Fruit fly (Drosophila melanogaster): ENCODE measurements around the gene CG43675.

Gene CG43675

dm6 chr3R:9355195-9355594 is at the start of gene CG43675:
TSS of gene CG43675 (plus strand) at chr3R:9355495.
- TF ChIP-seq pan (optimal IDR thresholded peaks at IDR 0.05) (no peak), Dll (optimal IDR thresholded peaks at IDR 0.05) (no peak), usp (GFP tag; optimal IDR thresholded peaks at IDR 0.05) (no peak), CG8478 (optimal IDR thresholded peaks at IDR 0.05) (no peak), EcR (GFP tag; optimal IDR thresholded peaks at IDR 0.05) (no peak), psq (optimal IDR thresholded peaks at IDR 0.05) (no peak)

DNA sequence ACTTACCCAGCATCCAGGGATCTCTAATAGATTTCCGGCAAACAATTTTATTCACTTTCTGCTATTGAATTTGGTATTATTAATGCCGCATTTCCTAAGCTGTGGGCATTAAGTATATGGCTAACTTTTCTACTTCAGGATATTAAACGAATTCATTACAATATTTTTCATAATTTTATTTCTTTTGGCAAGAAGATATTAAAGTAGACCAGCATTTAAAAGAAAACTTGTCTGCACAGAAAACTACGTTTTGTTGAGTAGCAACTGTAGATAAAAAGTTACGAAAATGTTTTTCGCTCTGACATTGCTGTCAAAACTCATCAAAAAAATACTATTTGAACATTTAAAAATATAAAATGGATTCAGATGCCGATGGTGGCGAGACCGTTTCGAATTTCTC is 33.8 kb upstream of the CG43675 start, which contains the start of gene HP1e:
HP1e (plus strand) TSS at position 301 of the 400 bp plus-strand sequence.
- TF ChIP-seq psq (optimal IDR thresholded peaks at IDR 0.05) (no peak), CG8478 (optimal IDR thresholded peaks at IDR 0.05) (no peak), Dll (optimal IDR thresholded peaks at IDR 0.05) (no peak), usp (GFP tag; optimal IDR thresholded peaks at IDR 0.05) (no peak), pan (optimal IDR thresholded peaks at IDR 0.05) (no peak), EcR (GFP tag; optimal IDR thresholded peaks at IDR 0.05) (no peak)

DNA sequence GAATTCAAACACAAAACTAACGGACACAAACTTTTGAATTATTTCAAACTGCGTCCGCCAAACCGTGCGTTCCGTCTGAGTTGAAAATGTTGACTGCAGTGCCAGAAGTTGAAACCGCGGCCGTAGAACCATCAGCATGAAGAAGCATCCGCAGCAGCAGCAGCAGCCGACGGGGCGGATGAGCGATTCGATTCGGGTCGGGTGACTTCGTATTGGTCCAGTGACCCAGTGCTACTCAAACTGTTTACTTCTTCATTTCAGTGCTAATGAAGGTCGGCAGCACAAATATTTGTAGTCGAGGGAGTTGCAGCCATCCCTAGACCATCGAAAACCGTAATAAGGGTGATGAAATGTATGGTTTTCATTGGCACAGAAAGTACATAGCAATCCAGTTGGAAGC is 26.9 kb upstream of the CG43675 start, which contains the start of gene CG8861:
CG8861 (minus strand) TSS at position 101 of the 400 bp plus-strand sequence.
- TF ChIP-seq EcR (GFP tag; optimal IDR thresholded peaks at IDR 0.05): no peak
- no peak for TF ChIP-seq psq (optimal IDR thresholded peaks at IDR 0.05)
- no peak for TF ChIP-seq pan (optimal IDR thresholded peaks at IDR 0.05)
- TF ChIP-seq usp (GFP tag; optimal IDR thresholded peaks at IDR 0.05): no peak
- TF ChIP-seq CG8478 (optimal IDR thresholded peaks at IDR 0.05): no peak

- TF ChIP-seq usp (GFP tag; optimal IDR thresholded peaks at IDR 0.05): no peak
- no peak for TF ChIP-seq Dll (optimal IDR thresholded peaks at IDR 0.05)
- no peak for TF ChIP-seq EcR (GFP tag; optimal IDR thresholded peaks at IDR 0.05)
- TF ChIP-seq psq (optimal IDR thresholded peaks at IDR 0.05): no peak
- TF ChIP-seq pan (optimal IDR thresholded peaks at IDR 0.05): no peak
- no peak for TF ChIP-seq CG8478 (optimal IDR thresholded peaks at IDR 0.05)
Measured at dm6 chr3R:9328812-9329211, 26.5 kb upstream of the CG43675 start.

dm6 chr3R:9330231-9330630 is 25.1 kb upstream of the CG43675 start, which contains the start of gene CG12951:
TSS of gene CG12951 (minus strand) at chr3R:9330331.
- TF ChIP-seq usp (GFP tag; optimal IDR thresholded peaks at IDR 0.05) (no peak), EcR (GFP tag; optimal IDR thresholded peaks at IDR 0.05) (no peak), pan (optimal IDR thresholded peaks at IDR 0.05) (no peak), CG8478 (optimal IDR thresholded peaks at IDR 0.05) (no peak), psq (optimal IDR thresholded peaks at IDR 0.05) (no peak), Dll (optimal IDR thresholded peaks at IDR 0.05) (no peak)

DNA sequence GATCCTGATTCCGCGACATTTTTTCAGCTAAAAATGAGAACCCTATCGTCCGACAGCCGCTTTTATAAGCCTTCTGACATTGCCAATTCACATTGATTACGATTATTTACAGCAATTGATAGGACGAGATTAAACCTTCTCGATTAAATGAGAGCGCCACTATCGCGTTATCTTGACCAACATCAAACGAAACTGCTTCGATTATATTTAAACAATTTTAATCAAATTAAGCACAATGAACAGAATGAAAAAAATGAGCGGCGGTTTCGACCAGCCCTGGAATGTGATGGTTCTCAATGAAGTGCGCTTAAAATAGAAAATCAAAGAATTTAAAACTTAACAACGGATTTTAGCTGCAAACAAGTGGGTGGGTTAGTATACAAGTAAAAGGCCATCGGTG is 23.4 kb upstream of the CG43675 start, which contains the start of gene CG16749:
CG16749 (minus strand) TSS at position 25 of the 400 bp plus-strand sequence.
- TF ChIP-seq usp (GFP tag; optimal IDR thresholded peaks at IDR 0.05): no peak
- TF ChIP-seq pan (optimal IDR thresholded peaks at IDR 0.05): no peak
- no peak for TF ChIP-seq Dll (optimal IDR thresholded peaks at IDR 0.05)
- TF ChIP-seq EcR (GFP tag; optimal IDR thresholded peaks at IDR 0.05): no peak
- no peak for TF ChIP-seq psq (optimal IDR thresholded peaks at IDR 0.05)
- TF ChIP-seq CG8478 (optimal IDR thresholded peaks at IDR 0.05): no peak

DNA sequence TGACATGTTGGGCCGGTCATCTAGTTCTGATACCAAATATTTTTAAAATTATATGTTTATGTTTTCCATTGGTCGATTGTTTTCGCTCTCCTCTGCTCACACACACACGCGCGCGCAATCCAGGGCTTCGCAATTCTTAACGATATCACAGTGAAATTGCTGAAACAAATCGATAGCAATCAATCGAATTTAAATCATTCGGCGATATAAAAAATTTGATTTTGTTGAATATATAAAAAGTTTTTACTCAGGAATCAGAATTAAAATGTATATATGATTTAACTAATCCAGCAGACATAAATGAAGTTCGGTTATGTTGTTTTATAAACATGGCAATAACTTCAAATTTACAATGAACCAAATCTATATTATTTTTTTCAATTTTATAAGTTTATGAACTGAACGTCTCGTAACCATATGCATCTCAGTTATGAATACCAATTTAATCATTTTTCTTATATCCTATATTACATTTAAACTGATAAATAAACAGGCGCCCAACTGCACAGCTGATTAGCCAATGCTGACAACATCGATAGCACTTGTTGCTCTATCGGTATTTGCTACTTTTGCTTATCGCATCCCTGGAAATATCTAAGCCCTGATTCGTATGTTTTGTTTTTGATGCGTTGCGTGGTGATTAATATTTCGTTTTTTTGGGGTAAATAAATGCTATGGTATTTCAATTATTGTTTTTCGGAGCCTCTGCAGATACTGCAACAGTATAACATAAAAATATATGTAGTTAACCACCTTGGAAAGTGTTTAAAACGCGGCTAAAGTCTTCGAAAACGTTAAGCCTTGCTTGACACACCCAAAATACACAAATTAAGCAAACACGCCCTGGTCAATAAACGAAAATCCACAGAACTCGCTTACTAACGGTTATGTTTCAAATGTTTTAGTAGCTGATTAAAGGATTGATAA is 20.4 kb upstream of the CG43675 start, which contains the start of the genes Aduk and pasi2:
Aduk (minus strand) TSS at position 123 of the 927 bp plus-strand sequence.
pasi2 (plus strand) TSS at position 579 of the 927 bp plus-strand sequence.
- TF ChIP-seq EcR (GFP tag; optimal IDR thresholded peaks at IDR 0.05) (no peak), psq (optimal IDR thresholded peaks at IDR 0.05) (no peak), pan (optimal IDR thresholded peaks at IDR 0.05) (no peak), Dll (optimal IDR thresholded peaks at IDR 0.05) (no peak), CG8478 (optimal IDR thresholded peaks at IDR 0.05) (no peak), usp (GFP tag; optimal IDR thresholded peaks at IDR 0.05) (no peak)

DNA sequence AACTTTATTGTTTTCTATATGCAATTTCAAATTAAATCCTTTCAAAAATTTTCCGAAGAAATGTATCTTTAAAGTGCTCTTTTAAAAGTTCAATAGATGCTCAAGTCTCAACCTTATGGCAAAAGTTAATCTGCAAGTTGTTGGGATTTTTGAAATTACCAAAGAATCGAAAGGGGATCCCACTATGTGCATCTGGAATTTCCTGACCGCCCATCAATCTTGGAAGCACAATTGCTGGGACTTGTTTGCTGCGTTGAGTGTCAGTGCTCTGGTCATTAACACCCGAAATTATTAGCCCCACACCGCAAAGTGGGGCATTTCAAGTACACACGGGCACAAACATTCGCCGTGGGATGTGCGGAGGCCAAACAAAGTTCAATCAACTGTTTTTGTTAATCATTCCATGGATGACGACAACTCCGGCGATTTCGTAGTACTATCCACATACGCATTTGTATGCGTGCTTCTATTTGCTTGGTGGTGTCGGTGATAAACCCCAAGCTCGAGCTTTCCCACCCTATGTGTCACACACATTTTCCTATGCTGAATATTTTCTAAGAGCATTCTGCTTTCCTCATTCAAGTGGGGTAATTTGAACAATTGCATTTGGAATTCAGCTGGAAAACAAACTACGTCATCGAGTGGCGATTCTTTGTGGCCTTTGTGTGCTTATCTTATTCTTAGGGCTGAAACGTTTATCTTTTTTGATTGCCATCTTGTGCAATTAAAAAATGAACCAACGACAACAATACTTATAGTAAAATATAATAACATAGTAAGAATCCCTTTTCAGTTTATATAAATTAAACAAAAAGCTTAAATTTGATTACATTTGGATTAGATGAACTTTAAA is 17.7 kb upstream of the CG43675 start:
- no peak for TF ChIP-seq usp (GFP tag; optimal IDR thresholded peaks at IDR 0.05)
- no peak for TF ChIP-seq CG8478 (optimal IDR thresholded peaks at IDR 0.05)
- TF ChIP-seq psq (optimal IDR thresholded peaks at IDR 0.05): no peak
- TF ChIP-seq pan (optimal IDR thresholded peaks at IDR 0.05): no peak
- TF ChIP-seq EcR (GFP tag; optimal IDR thresholded peaks at IDR 0.05): no peak
- TF ChIP-seq Dll (optimal IDR thresholded peaks at IDR 0.05): no peak

DNA sequence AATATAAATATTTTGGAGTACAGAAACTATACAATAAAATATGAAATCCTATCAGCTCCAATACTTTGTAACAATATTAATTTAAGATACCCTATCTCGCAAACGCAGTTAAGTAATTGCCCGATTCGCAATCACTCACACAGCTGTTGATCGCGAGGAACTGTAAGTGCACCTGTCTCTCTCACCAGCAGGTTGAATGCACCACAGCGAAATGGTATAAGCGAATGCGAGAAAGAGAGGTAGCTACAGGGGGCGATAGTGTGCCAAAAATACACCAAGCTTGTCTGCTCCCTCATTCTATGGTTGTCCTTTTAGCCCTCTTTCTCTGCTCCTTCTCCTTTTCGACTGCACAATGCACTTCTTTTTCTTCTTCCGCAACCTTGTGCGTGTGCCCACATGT is 16.5 kb upstream of the CG43675 start:
- TF ChIP-seq EcR (GFP tag; optimal IDR thresholded peaks at IDR 0.05) (peak in 1 of 2 experiments; percentile 87), Dll (optimal IDR thresholded peaks at IDR 0.05) (no peak), psq (optimal IDR thresholded peaks at IDR 0.05) (no peak)

DNA sequence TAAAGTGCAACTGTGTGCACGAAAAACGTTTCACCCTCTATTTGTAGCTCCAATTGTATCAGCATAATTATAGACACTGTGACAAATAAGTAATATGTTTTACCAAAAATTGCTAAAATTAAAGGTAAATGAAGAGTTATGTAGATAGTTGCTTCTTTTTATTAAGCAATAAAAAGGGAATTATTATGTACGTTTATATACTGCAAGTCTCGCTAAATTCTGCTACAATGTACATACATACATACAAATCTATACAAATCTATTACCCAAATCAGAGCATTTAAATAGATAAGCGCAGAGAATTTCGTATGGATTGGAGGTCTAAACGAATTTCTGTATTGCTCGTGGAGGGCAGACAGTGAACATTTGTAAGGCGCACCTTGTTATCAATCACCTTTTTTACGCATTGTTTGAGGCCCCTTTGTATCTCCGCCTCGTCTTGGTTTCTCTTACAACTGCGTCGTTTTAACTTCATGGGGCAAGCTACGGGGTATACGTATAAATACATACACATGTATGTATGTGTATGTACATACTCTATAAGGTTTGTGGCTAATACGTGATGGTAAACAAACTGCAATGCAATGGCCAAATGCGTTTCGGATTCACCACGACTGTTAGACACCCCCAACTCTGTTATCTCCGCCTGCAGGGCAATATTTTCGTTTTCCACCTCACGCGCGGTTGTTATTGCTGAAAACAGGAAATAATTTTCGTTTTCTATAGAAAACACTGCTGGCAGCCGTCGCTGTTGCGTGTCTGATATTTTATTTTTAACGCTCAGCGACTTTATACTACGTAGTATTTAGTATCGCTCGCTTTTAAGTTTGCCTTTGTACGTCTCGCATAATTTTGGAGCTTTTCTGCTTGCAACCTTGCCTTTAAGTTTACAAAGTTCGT is 15.9 kb upstream of the CG43675 start:
- no peak for TF ChIP-seq pan (optimal IDR thresholded peaks at IDR 0.05)
- TF ChIP-seq usp (GFP tag; optimal IDR thresholded peaks at IDR 0.05): no peak
- no peak for TF ChIP-seq CG8478 (optimal IDR thresholded peaks at IDR 0.05)
- TF ChIP-seq psq (optimal IDR thresholded peaks at IDR 0.05): no peak
- TF ChIP-seq EcR (GFP tag; optimal IDR thresholded peaks at IDR 0.05): peak in 1 of 2 experiments; percentile 14
- no peak for TF ChIP-seq Dll (optimal IDR thresholded peaks at IDR 0.05)

DNA sequence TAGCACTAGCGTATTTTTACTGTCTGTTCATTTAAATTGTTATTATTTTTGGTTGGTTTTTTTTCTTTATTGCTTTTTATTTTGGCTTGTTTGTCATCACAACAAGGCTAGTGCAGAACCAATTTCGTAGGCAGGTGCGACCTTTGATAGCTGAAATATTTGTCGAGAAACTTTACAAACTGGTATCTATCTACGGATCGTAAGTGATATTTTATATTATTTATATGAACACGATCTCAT is 15.3 kb upstream of the CG43675 start, which contains the start of gene drn:
drn (plus strand) TSS at position 141 of the 240 bp plus-strand sequence.
- TF ChIP-seq psq (optimal IDR thresholded peaks at IDR 0.05) (no peak), usp (GFP tag; optimal IDR thresholded peaks at IDR 0.05) (no peak)

All from whole organism.